Worm (Caenorhabditis elegans): ENCODE measurements around the gene F32D8.8.

- TF ChIP-seq him-1 (tag; optimal IDR thresholded peaks at IDR 0.05): no peak
- TF ChIP-seq dao-5 (tag; optimal IDR thresholded peaks at IDR 0.05): no peak
- no peak for TF ChIP-seq W03F9.2 (tag; optimal IDR thresholded peaks at IDR 0.05)
Measured at ce11 chrV:10867586-10867985, 35.0 kb downstream of the F32D8.8 start.

All from whole organism, L4/young adult.